Fruit fly (Drosophila melanogaster) whole organism, prepupa: Measurements from ENCODE around the gene Cyp4ac3.

Experiments
- Blimp-1 ChIP-seq: fragments of 200-800 bp; sonication (Bioruptor generic); optimal IDR thresholded peaks from 3 replicates; lab custom pipeline; 2017; ENCODE audit warnings: missing biosample characterization, missing genetic modification characterization, mild to moderate bottlenecking, moderate library complexity, missing genetic modification reagents
- CG10669 ChIP-seq: fragments of 200-800 bp; sonication (Bioruptor generic); optimal IDR thresholded peaks from 3 replicates; lab custom pipeline; 2018; ENCODE audit warnings: missing biosample characterization, mild to moderate bottlenecking, missing genetic modification characterization, moderate library complexity
- CG11294 ChIP-seq: fragments of 200-800 bp; sonication (Bioruptor generic); IDR thresholded peaks from 2 replicates; pipeline ENCODE4 v1.3.6; 2022; ENCODE audit warnings: missing biosample characterization, missing genetic modification characterization
- CG11762 ChIP-seq: fragments of 200-800 bp; sonication (Bioruptor generic); optimal IDR thresholded peaks from 3 replicates; lab custom pipeline; 2016; ENCODE audit warnings: missing biosample characterization, missing genetic modification characterization; ENCODE audit not compliant: insufficient read depth
- CG15336 ChIP-seq: fragments of 200-800 bp; sonication (Bioruptor generic); IDR thresholded peaks from 2 replicates; pipeline ENCODE4 v1.3.6; 2022; ENCODE audit warnings: missing biosample characterization, missing genetic modification characterization
- CG1621 ChIP-seq: fragments of 200-800 bp; sonication (Bioruptor generic); optimal IDR thresholded peaks from 3 replicates; lab custom pipeline; 2018; ENCODE audit warnings: missing biosample characterization, mild to moderate bottlenecking, missing genetic modification characterization
- CG31627 ChIP-seq: fragments of 200-800 bp; sonication (Bioruptor generic); optimal IDR thresholded peaks from 3 replicates; lab custom pipeline; 2016; ENCODE audit warnings: missing biosample characterization, missing genetic modification characterization
- CG32006 ChIP-seq: fragments of 200-800 bp; sonication (Bioruptor generic); optimal IDR thresholded peaks from 3 replicates; lab custom pipeline; 2017; ENCODE audit warnings: missing biosample characterization, mild to moderate bottlenecking, missing genetic modification characterization
- CG34406 ChIP-seq: fragments of 200-800 bp; sonication (Bioruptor generic); optimal IDR thresholded peaks from 3 replicates; lab custom pipeline; 2016; ENCODE audit warnings: missing biosample characterization, missing genetic modification characterization
- CG3919 ChIP-seq: fragments of 200-800 bp; sonication (Bioruptor generic); optimal IDR thresholded peaks from 3 replicates; lab custom pipeline; 2016; ENCODE audit warnings: missing biosample characterization, missing genetic modification characterization
- CG4318 ChIP-seq: fragments of 200-800 bp; sonication (Bioruptor generic); optimal IDR thresholded peaks from 3 replicates; lab custom pipeline; 2017; ENCODE audit warnings: missing biosample characterization, mild to moderate bottlenecking, missing genetic modification characterization
- CG6163 ChIP-seq: fragments of 200-800 bp; sonication (Bioruptor generic); IDR thresholded peaks from 3 replicates; pipeline ENCODE4 v1.3.6; 2022; ENCODE audit warnings: missing biosample characterization, missing genetic modification characterization
- CG6276 ChIP-seq: fragments of 200-800 bp; sonication (Bioruptor generic); optimal IDR thresholded peaks from 2 replicates; lab custom pipeline; 2017; ENCODE audit warnings: missing biosample characterization, mild to moderate bottlenecking, missing genetic modification characterization
- CG6808 ChIP-seq: fragments of 200-800 bp; sonication (Bioruptor generic); optimal IDR thresholded peaks from 3 replicates; lab custom pipeline; 2017; ENCODE audit warnings: missing biosample characterization, missing genetic modification characterization, mild to moderate bottlenecking, moderate library complexity, missing genetic modification reagents
- CG6854 ChIP-seq: fragments of 200-800 bp; sonication (Bioruptor generic); optimal IDR thresholded peaks from 2 replicates; lab custom pipeline; 2017; ENCODE audit warnings: missing biosample characterization, mild to moderate bottlenecking, missing genetic modification characterization
- CG7368 ChIP-seq: fragments of 200-800 bp; sonication (Bioruptor generic); optimal IDR thresholded peaks from 3 replicates; lab custom pipeline; 2016; ENCODE audit warnings: missing biosample characterization, missing genetic modification characterization
- CG8119 ChIP-seq: fragments of 200-800 bp; sonication (Bioruptor generic); IDR thresholded peaks from 3 replicates; pipeline ENCODE4 v1.3.6; 2022; ENCODE audit warnings: missing biosample characterization, missing genetic modification characterization
- CG8319 ChIP-seq: fragments of 200-800 bp; sonication (Bioruptor generic); optimal IDR thresholded peaks from 3 replicates; lab custom pipeline; 2016; ENCODE audit warnings: missing biosample characterization, missing genetic modification characterization
- CG8632 ChIP-seq: fragments of 200-800 bp; sonication (Bioruptor generic); optimal IDR thresholded peaks from 3 replicates; lab custom pipeline; 2016; ENCODE audit warnings: missing biosample characterization, missing genetic modification characterization
- Eip75B ChIP-seq: fragments of 200-800 bp; sonication (Bioruptor generic); optimal IDR thresholded peaks from 3 replicates; lab custom pipeline; 2016; ENCODE audit warnings: missing biosample characterization, missing genetic modification characterization
- Eip93F ChIP-seq: fragments of 200-800 bp; sonication (Bioruptor generic); optimal IDR thresholded peaks from 2 replicates; lab custom pipeline; 2016; ENCODE audit warnings: missing biosample characterization, mild to moderate bottlenecking, missing genetic modification characterization
- Ets96B ChIP-seq: fragments of 200-800 bp; optimal IDR thresholded peaks from 2 replicates; lab custom pipeline; 2019; ENCODE audit warnings: missing biosample characterization, mild to moderate bottlenecking, missing genetic modification characterization, moderate library complexity
- Gug ChIP-seq: fragments of 200-800 bp; sonication (Bioruptor generic); IDR thresholded peaks from 2 replicates; pipeline ENCODE4 v1.3.6; 2022; ENCODE audit warnings: missing biosample characterization, missing genetic modification characterization
- Hr38 ChIP-seq: sonication (Bioruptor generic); optimal IDR thresholded peaks from 2 replicates; lab custom pipeline; 2016; ENCODE audit warnings: missing biosample characterization, missing genetic modification characterization
- Hr39 ChIP-seq: fragments of 200-800 bp; sonication (Bioruptor generic); optimal IDR thresholded peaks from 2 replicates; lab custom pipeline; 2016; ENCODE audit warnings: missing biosample characterization, missing genetic modification characterization
- Hr4 ChIP-seq: fragments of 200-800 bp; sonication (Bioruptor generic); optimal IDR thresholded peaks from 3 replicates; lab custom pipeline; 2016; ENCODE audit warnings: missing biosample characterization, missing genetic modification characterization
- Lpt ChIP-seq: fragments of 200-800 bp; sonication (Bioruptor generic); optimal IDR thresholded peaks from 3 replicates; lab custom pipeline; 2016; ENCODE audit warnings: missing biosample characterization, missing genetic modification characterization
- Met ChIP-seq: fragments of 200-800 bp; sonication (Bioruptor generic); optimal IDR thresholded peaks from 3 replicates; lab custom pipeline; 2016; ENCODE audit warnings: missing biosample characterization, missing genetic modification characterization
- OdsH ChIP-seq: fragments of 200-800 bp; sonication (Bioruptor generic); optimal IDR thresholded peaks from 3 replicates; lab custom pipeline; 2016; ENCODE audit warnings: missing biosample characterization, missing genetic modification characterization
- Smox ChIP-seq: fragments of 200-800 bp; sonication (Bioruptor generic); optimal IDR thresholded peaks from 3 replicates; lab custom pipeline; 2016; ENCODE audit warnings: missing biosample characterization, missing genetic modification characterization
- Sox14 ChIP-seq: fragments of 200-800 bp; sonication (Bioruptor generic); optimal IDR thresholded peaks from 3 replicates; lab custom pipeline; 2016; ENCODE audit warnings: missing biosample characterization, missing genetic modification characterization
- achi ChIP-seq: fragments of 200-800 bp; sonication (Bioruptor generic); optimal IDR thresholded peaks from 3 replicates; lab custom pipeline; 2016; ENCODE audit warnings: missing biosample characterization, missing genetic modification characterization
- cyc ChIP-seq: fragments of 200-800 bp; sonication (Bioruptor generic); optimal IDR thresholded peaks from 3 replicates; lab custom pipeline; 2016; ENCODE audit warnings: missing biosample characterization, missing genetic modification characterization
- dsx ChIP-seq: fragments of 200-800 bp; optimal IDR thresholded peaks from 3 replicates; lab custom pipeline; 2019; ENCODE audit warnings: missing biosample characterization, mild to moderate bottlenecking, missing genetic modification characterization, moderate library complexity; ENCODE audit not compliant: poor library complexity, severe bottlenecking
- eg ChIP-seq: fragments of 200-800 bp; sonication (Bioruptor generic); IDR thresholded peaks from 3 replicates; pipeline ENCODE4 v1.3.6; 2022; ENCODE audit warnings: missing biosample characterization, missing genetic modification characterization
- esn ChIP-seq: fragments of 200-800 bp; sonication (Bioruptor generic); optimal IDR thresholded peaks from 2 replicates; lab custom pipeline; 2016; ENCODE audit warnings: missing biosample characterization, mild to moderate bottlenecking, missing genetic modification characterization, moderate library complexity
- fd59A ChIP-seq: fragments of 200-800 bp; sonication (Bioruptor generic); optimal IDR thresholded peaks from 2 replicates; lab custom pipeline; 2017; ENCODE audit warnings: missing biosample characterization, mild to moderate bottlenecking, missing genetic modification characterization, missing genetic modification reagents
- fd85E ChIP-seq: fragments of 200-800 bp; sonication (Bioruptor generic); optimal IDR thresholded peaks from 3 replicates; lab custom pipeline; 2016; ENCODE audit warnings: missing biosample characterization, missing genetic modification characterization
- fkh ChIP-seq: fragments of 200-800 bp; sonication (Bioruptor generic); optimal IDR thresholded peaks from 3 replicates; lab custom pipeline; 2017; ENCODE audit warnings: missing biosample characterization, mild to moderate bottlenecking, missing genetic modification characterization, moderate library complexity
- lz ChIP-seq: fragments of 200-800 bp; sonication (Bioruptor generic); optimal IDR thresholded peaks from 3 replicates; lab custom pipeline; 2016; ENCODE audit warnings: missing biosample characterization, missing genetic modification characterization
- salr ChIP-seq, 2 experiments: fragments of 200-800 bp; sonication (Bioruptor generic); optimal IDR thresholded peaks; 3 replicates each; lab custom pipeline; 2016 to 2018; ENCODE audit warnings: missing biosample characterization in 2 of 2, missing genetic modification characterization in 2 of 2, mild to moderate bottlenecking in 1 of 2
- svp ChIP-seq: fragments of 200-800 bp; sonication (Bioruptor generic); peaks from one replicate; lab custom pipeline; 2016; ENCODE audit warnings: missing biosample characterization, missing genetic modification characterization

The Cyp4ac3 gene

dm6 chr2L:5225547-5226213 is 42.6 kb upstream of the Cyp4ac3 start (continued):
- TF ChIP-seq Hr4 (GFP tag; lab: Kevin White, UChicago) (peak; percentile 75), CG1621 (tag; lab: Kevin White, UChicago) (no peak), Eip93F (GFP tag; lab: Kevin White, UChicago) (no peak), CG6276 (peak; percentile 32), Ets96B (tag; lab: Kevin White, UChicago) (no peak), svp (GFP tag; lab: Kevin White, UChicago) (no peak), Met (GFP tag; lab: Kevin White, UChicago) (peak; percentile 48), CG31627 (GFP tag; lab: Kevin White, UChicago) (peak; percentile 53), salr (GFP tag; optimal IDR thresholded peaks at IDR 0.05; lab: Kevin White, UChicago) (peak in 1 of 2 experiments; percentile 4), lz (GFP tag; lab: Kevin White, UChicago) (peak; percentile 40), CG11294 (peak; percentile 47; the same call in 1 of the 2 replicates), CG3919 (peak; percentile 34), Sox14 (peak; percentile 34), Gug (peak; percentile 57), CG7368 (GFP tag; lab: Kevin White, UChicago) (no peak), CG4318 (GFP tag; lab: Kevin White, UChicago) (peak; percentile 26), cyc (GFP tag; lab: Kevin White, UChicago) (peak; percentile 27), eg (peak; percentile 86)

- no peak for TF ChIP-seq svp (GFP tag; lab: Kevin White, UChicago)
- TF ChIP-seq cyc (GFP tag; lab: Kevin White, UChicago) = no peak
- TF ChIP-seq CG34406 = no peak
- TF ChIP-seq salr (GFP tag; optimal IDR thresholded peaks at IDR 0.05; lab: Kevin White, UChicago) = no peak
- TF ChIP-seq CG11294 = no peak
- TF ChIP-seq fd85E = no peak
- TF ChIP-seq CG8319 (GFP tag; lab: Kevin White, UChicago) = no peak
- no peak for TF ChIP-seq CG6163 (GFP tag; lab: Robert Waterston, UW)
Observed at dm6 chr2L:5226891-5227554, 41.3 kb upstream of the Cyp4ac3 start.

DNA sequence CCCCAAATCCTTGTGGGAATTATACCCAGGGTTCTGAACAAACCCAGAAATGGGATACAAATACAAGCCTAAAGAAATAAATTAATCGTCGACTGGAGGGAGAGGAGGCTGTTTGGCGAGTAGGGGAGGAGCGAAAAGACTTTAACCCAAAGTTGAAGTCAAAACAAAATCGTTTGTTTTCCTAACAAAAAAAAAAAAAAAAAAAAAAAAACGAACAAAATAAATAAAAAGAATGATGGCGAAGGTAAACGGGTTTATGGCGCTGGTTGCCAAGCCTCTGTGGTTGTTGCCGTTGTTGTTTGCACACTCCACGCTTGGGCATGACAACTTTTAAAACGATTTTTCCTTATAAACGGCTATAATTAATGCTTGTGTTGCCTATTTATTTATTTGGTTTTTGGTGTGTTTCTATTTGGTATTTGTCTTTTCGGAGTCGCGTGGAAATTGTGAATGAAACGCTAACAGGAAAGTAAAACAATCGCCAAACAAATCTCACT is 39.7 kb upstream of the Cyp4ac3 start:
- no peak for TF ChIP-seq Blimp-1
- TF ChIP-seq fd59A (GFP tag; lab: Kevin White, UChicago) = no peak
- TF ChIP-seq Gug = no peak
- TF ChIP-seq Ets96B (tag; lab: Kevin White, UChicago) = no peak
- TF ChIP-seq CG8632 = no peak
- TF ChIP-seq Hr38 (GFP tag; lab: Kevin White, UChicago) = no peak
- no peak for TF ChIP-seq Lpt (GFP tag; lab: Kevin White, UChicago)
- TF ChIP-seq cyc (GFP tag; lab: Kevin White, UChicago) = no peak
- no peak for TF ChIP-seq OdsH
- no peak for TF ChIP-seq esn
- no peak for TF ChIP-seq dsx
- TF ChIP-seq Hr39 (GFP tag; lab: Kevin White, UChicago) = no peak
- TF ChIP-seq CG11762 (GFP tag; lab: Kevin White, UChicago) = no peak
- no peak for TF ChIP-seq Smox (GFP tag; lab: Kevin White, UChicago)
- no peak for TF ChIP-seq Sox14
- TF ChIP-seq Eip75B (GFP tag; lab: Kevin White, UChicago) = no peak
- TF ChIP-seq CG31627 (GFP tag; lab: Kevin White, UChicago) = no peak
- TF ChIP-seq fkh = peak; percentile 71
- TF ChIP-seq CG32006 (GFP tag; lab: Kevin White, UChicago) = no peak
- TF ChIP-seq CG10669 = no peak
- TF ChIP-seq CG6808 (GFP tag; lab: Kevin White, UChicago) = no peak
- TF ChIP-seq CG8119 (GFP tag; lab: Robert Waterston, UW) = peak; percentile 26; the same call in 1 of the 3 replicates
- 0 out of 2 replicates have a peak, but pooled peaks have one; percentile 46 for TF ChIP-seq CG15336 (GFP tag; lab: Robert Waterston, UW)
- TF ChIP-seq fd85E = no peak
- TF ChIP-seq Hr4 (GFP tag; lab: Kevin White, UChicago) = no peak
- TF ChIP-seq CG7368 (GFP tag; lab: Kevin White, UChicago) = no peak
- TF ChIP-seq eg = peak; percentile 51; the same call in 1 of the 3 replicates
- TF ChIP-seq achi (GFP tag; lab: Kevin White, UChicago) = no peak
- TF ChIP-seq CG6854 (GFP tag; lab: Kevin White, UChicago) = no peak
- TF ChIP-seq, all 60 proteins: peak for 4
